Fruit fly (Drosophila melanogaster): Measurements from ENCODE around the gene TM9SF4.

TM9SF4 gene

dm6 chr2L:13793405-13793804 is 46.7 kb downstream of the TM9SF4 start, which contains the start of gene Sec71 (continued):
- no peak for TF ChIP-seq insv (GFP tag; optimal IDR thresholded peaks at IDR 0.05)
- peak; percentile 27 for TF ChIP-seq Lhr (GFP tag; optimal IDR thresholded peaks at IDR 0.05)
- no peak for TF ChIP-seq CG13123 (GFP tag; optimal IDR thresholded peaks at IDR 0.05)
- no peak for TF ChIP-seq her (GFP tag; optimal IDR thresholded peaks at IDR 0.05)
- no peak for TF ChIP-seq Six4 (GFP tag; optimal IDR thresholded peaks at IDR 0.05)
- no peak for TF ChIP-seq az2 (GFP tag; optimal IDR thresholded peaks at IDR 0.05)
- no peak for TF ChIP-seq Elba2 (GFP tag; optimal IDR thresholded peaks at IDR 0.05)
- peak; percentile 6 for TF ChIP-seq CG3995 (GFP tag; optimal IDR thresholded peaks at IDR 0.05)

DNA sequence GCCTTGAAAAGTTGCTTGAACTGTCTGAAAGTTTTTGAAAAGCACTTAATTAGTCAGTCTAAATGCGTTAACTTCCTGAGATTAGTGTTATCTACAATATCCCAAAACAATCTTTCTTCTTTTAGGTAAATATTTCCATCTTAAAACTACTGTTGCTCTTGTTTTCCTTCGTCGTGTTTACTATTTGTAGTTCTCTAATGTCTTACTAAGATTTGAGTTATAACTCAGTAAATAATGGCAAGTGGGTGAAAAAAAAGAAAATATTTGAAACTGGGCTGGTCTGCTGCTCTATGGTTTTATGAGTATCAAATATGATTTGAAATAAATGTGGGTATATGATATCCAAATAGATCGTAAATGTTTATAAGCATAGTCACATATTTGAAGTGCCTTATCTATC is 54.4 kb downstream of the TM9SF4 start:
- TF ChIP-seq CG1233 (GFP tag; optimal IDR thresholded peaks at IDR 0.05): peak; percentile 11
- TF ChIP-seq lilli (GFP tag; optimal IDR thresholded peaks at IDR 0.05): no peak
- TF ChIP-seq CG17385 (GFP tag; optimal IDR thresholded peaks at IDR 0.05): peak; percentile 12
- TF ChIP-seq ATbp (GFP tag; optimal IDR thresholded peaks at IDR 0.05): peak; percentile 76
- no peak for TF ChIP-seq Trl (optimal IDR thresholded peaks at IDR 0.05)
- no peak for TF ChIP-seq Trl (GFP tag; optimal IDR thresholded peaks at IDR 0.05)
- TF ChIP-seq CG9609 (GFP tag; optimal IDR thresholded peaks at IDR 0.05): no peak
- TF ChIP-seq pfk (GFP tag; optimal IDR thresholded peaks at IDR 0.05): no peak
- no peak for TF ChIP-seq org-1 (GFP tag; optimal IDR thresholded peaks at IDR 0.05)
- TF ChIP-seq CG18764 (GFP tag; optimal IDR thresholded peaks at IDR 0.05): no peak
- no peak for TF ChIP-seq mam (GFP tag; optimal IDR thresholded peaks at IDR 0.05)
- TF ChIP-seq sug (tag; optimal IDR thresholded peaks at IDR 0.05): no peak
- no peak for TF ChIP-seq lola (GFP tag; optimal IDR thresholded peaks at IDR 0.05)
- TF ChIP-seq Awh (GFP tag; IDR thresholded peaks at IDR 0.05): no peak
- no peak for TF ChIP-seq al (GFP tag; IDR thresholded peaks at IDR 0.05)
- TF ChIP-seq CG17829 (tag; optimal IDR thresholded peaks at IDR 0.05): no peak
- no peak for TF ChIP-seq Scr (GFP tag; IDR thresholded peaks at IDR 0.05; ENCODE audit: partially characterized antibody)
- TF ChIP-seq YL-1 (GFP tag; optimal IDR thresholded peaks at IDR 0.05): no peak
- no peak for TF ChIP-seq CG4282 (GFP tag; optimal IDR thresholded peaks at IDR 0.05)
- TF ChIP-seq Meics (GFP tag; optimal IDR thresholded peaks at IDR 0.05): no peak
- TF ChIP-seq nom (GFP tag; optimal IDR thresholded peaks at IDR 0.05): no peak
- TF ChIP-seq CG16813 (GFP tag; IDR thresholded peaks at IDR 0.05; ENCODE audit: partially characterized antibody): no peak
- TF ChIP-seq CG3407 (GFP tag; optimal IDR thresholded peaks at IDR 0.05): peak; percentile 21
- TF ChIP-seq CG15696 (tag; optimal IDR thresholded peaks at IDR 0.05): no peak
- TF ChIP-seq CG13424 (tag; optimal IDR thresholded peaks at IDR 0.05): peak; percentile 27
- TF ChIP-seq CG16815 (GFP tag; optimal IDR thresholded peaks at IDR 0.05): no peak
- TF ChIP-seq disco-r (GFP tag; optimal IDR thresholded peaks at IDR 0.05): no peak
- no peak for TF ChIP-seq CG18262 (tag; optimal IDR thresholded peaks at IDR 0.05)
- TF ChIP-seq CG15479 (GFP tag; optimal IDR thresholded peaks at IDR 0.05): no peak
- TF ChIP-seq B-H1 (GFP tag; IDR thresholded peaks at IDR 0.05): no peak
- no peak for TF ChIP-seq tll (GFP tag; optimal IDR thresholded peaks at IDR 0.05)
- TF ChIP-seq CG3281 (GFP tag; optimal IDR thresholded peaks at IDR 0.05): peak; percentile 12
- no peak for TF ChIP-seq fu2 (GFP tag; optimal IDR thresholded peaks at IDR 0.05)
- TF ChIP-seq Lpt (GFP tag; optimal IDR thresholded peaks at IDR 0.05): no peak
- TF ChIP-seq CG31365 (tag; optimal IDR thresholded peaks at IDR 0.05): peak; percentile 13
- TF ChIP-seq gro (GFP tag; optimal IDR thresholded peaks at IDR 0.05): no peak
- TF ChIP-seq p53 (GFP tag; optimal IDR thresholded peaks at IDR 0.05): no peak
- TF ChIP-seq dan (GFP tag; IDR thresholded peaks at IDR 0.05): no peak
- no peak for TF ChIP-seq CG3163 (GFP tag; optimal IDR thresholded peaks at IDR 0.05)
- TF ChIP-seq jigr1 (GFP tag; IDR thresholded peaks at IDR 0.05): no peak
- no peak for TF ChIP-seq az2 (GFP tag; optimal IDR thresholded peaks at IDR 0.05)
- no peak for TF ChIP-seq CG8290 (GFP tag; optimal IDR thresholded peaks at IDR 0.05)
- no peak for TF ChIP-seq CG8290 (tag; optimal IDR thresholded peaks at IDR 0.05)
- no peak for TF ChIP-seq Myb (GFP tag; optimal IDR thresholded peaks at IDR 0.05)
